Worm (Caenorhabditis elegans) whole organism, L1 larva: ENCODE results near the gene dhs-20.

Experiments
- aly-2 ChIP-seq: fragments of 150-350 bp; optimal IDR thresholded peaks from 2 replicates; lab custom pipeline; 2014; ENCODE audit warnings: missing biosample characterization, missing genetic modification characterization
- ama-1 ChIP-seq: fragments of 150-350 bp; optimal IDR thresholded peaks from 2 replicates; lab custom pipeline; 2014
- ceh-8 ChIP-seq: fragments of 200-800 bp; sonication (Bioruptor generic); optimal IDR thresholded peaks from 2 replicates; lab custom pipeline; 2018; ENCODE audit warnings: mild to moderate bottlenecking, missing genetic modification characterization, moderate library complexity, missing compliant biosample characterization
- efl-3 ChIP-seq: fragments of 200-800 bp; sonication (Bioruptor generic); optimal IDR thresholded peaks from 2 replicates; lab custom pipeline; 2018; ENCODE audit warnings: mild to moderate bottlenecking, missing genetic modification characterization, missing compliant biosample characterization
- fkh-10 ChIP-seq: sonication (generic microtip); optimal IDR thresholded peaks from 2 replicates; lab custom pipeline; 2017; ENCODE audit warnings: missing biosample characterization, missing genetic modification reagents, missing genetic modification characterization
- lin-13 ChIP-seq: fragments of 150-350 bp; optimal IDR thresholded peaks from 2 replicates; lab custom pipeline; 2014; ENCODE audit warnings: missing biosample characterization, missing genetic modification reagents, missing genetic modification characterization
- mdl-1 ChIP-seq, 2 experiments: fragments of 150-350 bp; optimal IDR thresholded peaks; 2 replicates each; lab custom pipeline; 2014 to 2017; ENCODE audit warnings: missing biosample characterization in 2 of 2, missing genetic modification characterization in 2 of 2, inconsistent platforms in 1 of 2
- nhr-12 ChIP-seq: sonication (generic microtip); optimal IDR thresholded peaks from 2 replicates; lab custom pipeline; 2017; ENCODE audit warnings: missing biosample characterization, missing genetic modification characterization
- snpc-4 ChIP-seq: fragments of 150-350 bp; optimal IDR thresholded peaks from 2 replicates; lab custom pipeline; 2014; ENCODE audit warnings: missing biosample characterization, missing genetic modification characterization
- sptf-1 ChIP-seq: fragments of 150-350 bp; optimal IDR thresholded peaks from 2 replicates; lab custom pipeline; 2014; ENCODE audit warnings: missing biosample characterization, missing genetic modification characterization

- no peak for TF ChIP-seq lin-13 (GFP tag; lab: Kevin White, UChicago)
- no peak for TF ChIP-seq ama-1 (lab: Kevin White, UChicago)
- no peak for TF ChIP-seq fkh-10
- TF ChIP-seq aly-2 (tag; lab: Kevin White, UChicago): no peak
- TF ChIP-seq snpc-4 (tag; lab: Kevin White, UChicago): no peak
- no peak for TF ChIP-seq mdl-1 (tag; optimal IDR thresholded peaks at IDR 0.05; lab: Kevin White, UChicago)
- TF ChIP-seq nhr-12 (tag; lab: Kevin White, UChicago): no peak
- no peak for TF ChIP-seq efl-3 (GFP tag; lab: Kevin White, UChicago)
- no peak for TF ChIP-seq sptf-1
- TF ChIP-seq ceh-8 (GFP tag; lab: Kevin White, UChicago): no peak
Observed at ce11 chrV:11618173-11618572, 13.8 kb upstream of the dhs-20 start, which contains the start of gene glb-15.
